Fruit fly (Drosophila melanogaster): ENCODE results near the gene Erk7.

Erk7 gene

DNA sequence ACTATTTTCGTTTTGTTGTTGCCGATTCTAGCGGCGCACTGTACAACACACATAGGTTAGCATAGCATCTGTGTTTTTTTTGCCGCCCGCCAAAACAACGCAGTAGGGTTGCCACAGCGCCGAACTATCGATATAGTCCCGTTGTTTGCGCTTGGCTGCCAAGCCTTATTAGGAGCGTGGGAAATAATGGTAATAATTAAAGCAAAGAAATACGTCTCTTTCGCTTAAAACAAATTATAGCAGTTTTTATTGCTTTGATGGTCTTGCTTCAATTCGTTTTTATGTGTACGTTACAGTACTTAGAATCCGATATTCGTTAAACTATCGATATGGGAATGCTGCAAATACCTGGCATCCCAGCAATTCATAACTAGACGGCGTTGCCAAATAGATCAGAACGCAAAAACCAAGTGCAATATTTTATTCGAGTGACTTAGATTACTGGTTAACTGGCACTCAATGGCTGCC lies 24.0 kb downstream of the Erk7 start, which contains the start of the genes mxc and Larp7 (continued):
- TF ChIP-seq CG8319 (GFP tag; optimal IDR thresholded peaks at IDR 0.05) (no peak), CG6792 (GFP tag; optimal IDR thresholded peaks at IDR 0.05) (peak; percentile 39), cyc (GFP tag; optimal IDR thresholded peaks at IDR 0.05) (peak; percentile 71), Eip75B (GFP tag; optimal IDR thresholded peaks at IDR 0.05) (no peak), CG8119 (GFP tag; IDR thresholded peaks at IDR 0.05) (no peak), ss (GFP tag; optimal IDR thresholded peaks at IDR 0.05) (no peak), lz (GFP tag; optimal IDR thresholded peaks at IDR 0.05) (peak; percentile 85), CG4318 (GFP tag; optimal IDR thresholded peaks at IDR 0.05) (no peak), Hr39 (GFP tag; optimal IDR thresholded peaks at IDR 0.05) (peak; percentile 77), Smox (GFP tag; optimal IDR thresholded peaks at IDR 0.05) (no peak), CG10669 (GFP tag; optimal IDR thresholded peaks at IDR 0.05) (no peak), Hr38 (GFP tag; optimal IDR thresholded peaks at IDR 0.05) (no peak), Sox14 (GFP tag; optimal IDR thresholded peaks at IDR 0.05) (no peak), CG16779 (tag; optimal IDR thresholded peaks at IDR 0.05) (no peak), Ets96B (tag; optimal IDR thresholded peaks at IDR 0.05) (peak; percentile 39), CG7368 (GFP tag; optimal IDR thresholded peaks at IDR 0.05) (no peak), Sox15 (GFP tag; optimal IDR thresholded peaks at IDR 0.05) (peak; percentile 40), achi (GFP tag; optimal IDR thresholded peaks at IDR 0.05) (no peak), fkh (GFP tag; optimal IDR thresholded peaks at IDR 0.05) (no peak), CG9139 (GFP tag; optimal IDR thresholded peaks at IDR 0.05) (no peak), Hr4 (GFP tag; optimal IDR thresholded peaks at IDR 0.05) (no peak), topi (GFP tag; optimal IDR thresholded peaks at IDR 0.05) (no peak), vri (GFP tag; optimal IDR thresholded peaks at IDR 0.05) (no peak)

DNA sequence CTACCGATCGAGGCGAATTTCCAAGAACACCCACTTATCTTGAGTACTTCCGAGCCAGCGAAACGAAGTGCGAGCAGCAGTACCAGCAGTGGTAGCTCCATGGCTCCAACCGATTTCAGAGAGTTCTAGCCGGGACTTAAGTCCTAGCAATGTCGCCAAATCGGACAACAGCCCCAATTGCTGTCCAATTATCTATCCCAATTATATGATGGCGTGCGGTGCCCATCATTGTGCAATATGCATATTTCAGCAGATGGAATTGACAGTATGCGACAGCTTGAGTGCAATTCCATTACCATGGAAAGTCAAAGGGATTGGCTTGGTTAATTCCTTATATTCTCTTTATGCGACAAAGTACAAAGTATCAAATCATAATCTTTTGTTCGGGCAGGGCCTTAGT lies 31.0 kb downstream of the Erk7 start, which contains the start of gene Ir8a:
Gene Ir8a (minus strand): TSS at position 101 of the 400 bp plus-strand sequence.
- TF ChIP-seq vri (GFP tag; optimal IDR thresholded peaks at IDR 0.05) (no peak), eg (GFP tag; IDR thresholded peaks at IDR 0.05) (no peak), lz (GFP tag; optimal IDR thresholded peaks at IDR 0.05) (no peak), cyc (GFP tag; optimal IDR thresholded peaks at IDR 0.05) (no peak), CG16779 (tag; optimal IDR thresholded peaks at IDR 0.05) (no peak), Eip78C (GFP tag) (no peak), topi (GFP tag; optimal IDR thresholded peaks at IDR 0.05) (no peak), dac (GFP tag; optimal IDR thresholded peaks at IDR 0.05) (no peak), Sox15 (GFP tag; optimal IDR thresholded peaks at IDR 0.05) (no peak), CG10631 (GFP tag; optimal IDR thresholded peaks at IDR 0.05) (no peak), salr (GFP tag; optimal IDR thresholded peaks at IDR 0.05) (no peak), Lpt (GFP tag; optimal IDR thresholded peaks at IDR 0.05) (no peak), CG11902 (GFP tag; optimal IDR thresholded peaks at IDR 0.05) (no peak), CG3919 (GFP tag; optimal IDR thresholded peaks at IDR 0.05) (no peak)

DNA sequence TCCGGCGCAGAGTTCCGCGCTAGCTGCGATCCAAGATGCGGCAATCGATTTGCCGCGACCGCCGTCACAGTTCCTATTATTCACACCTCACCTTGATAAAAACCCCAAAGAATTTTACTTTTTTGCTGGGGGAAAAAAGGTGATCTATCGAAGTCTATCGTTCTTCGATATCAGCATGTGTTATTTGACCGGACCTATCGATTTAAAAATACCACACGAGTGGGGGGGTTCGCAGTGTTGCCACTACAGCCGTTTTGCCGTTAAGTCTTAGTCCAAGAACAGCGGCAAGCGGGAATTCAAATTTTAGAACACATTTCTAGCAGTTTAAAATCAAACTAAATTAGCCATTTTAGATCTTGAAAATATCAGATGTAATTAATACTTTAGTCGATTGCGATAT lies 35.3 kb downstream of the Erk7 start, which contains the start of gene CG12121:
Gene CG12121 (minus strand): TSS at position 180 of the 400 bp plus-strand sequence.
- TF ChIP-seq Sox102F (GFP tag; optimal IDR thresholded peaks at IDR 0.05), result no peak
- TF ChIP-seq achi (GFP tag; optimal IDR thresholded peaks at IDR 0.05), result no peak
- no peak for TF ChIP-seq CG1621 (tag; optimal IDR thresholded peaks at IDR 0.05)
- no peak for TF ChIP-seq fkh (GFP tag; optimal IDR thresholded peaks at IDR 0.05)
- no peak for TF ChIP-seq CG7368 (GFP tag; optimal IDR thresholded peaks at IDR 0.05)
- TF ChIP-seq CG10631 (GFP tag; optimal IDR thresholded peaks at IDR 0.05), result no peak
- no peak for TF ChIP-seq CG16779 (tag; optimal IDR thresholded peaks at IDR 0.05)
- no peak for TF ChIP-seq pdm3 (GFP tag; optimal IDR thresholded peaks at IDR 0.05)
- TF ChIP-seq Ets21C (GFP tag; optimal IDR thresholded peaks at IDR 0.05), result no peak
- no peak for TF ChIP-seq eg (GFP tag; IDR thresholded peaks at IDR 0.05)
- no peak for TF ChIP-seq CG8632 (GFP tag; optimal IDR thresholded peaks at IDR 0.05)
- no peak for TF ChIP-seq Gug (GFP tag; IDR thresholded peaks at IDR 0.05)
- TF ChIP-seq fd85E (GFP tag; optimal IDR thresholded peaks at IDR 0.05), result no peak
- TF ChIP-seq spab (GFP tag; optimal IDR thresholded peaks at IDR 0.05), result no peak
- TF ChIP-seq CG9139 (GFP tag; optimal IDR thresholded peaks at IDR 0.05), result no peak
- no peak for TF ChIP-seq Blimp-1 (GFP tag; optimal IDR thresholded peaks at IDR 0.05)
- TF ChIP-seq topi (GFP tag; optimal IDR thresholded peaks at IDR 0.05), result no peak
- no peak for TF ChIP-seq CG3032 (tag; optimal IDR thresholded peaks at IDR 0.05)
